Fruit fly (Drosophila melanogaster): ENCODE measurements around the gene CG4686.

Gene CG4686

DNA sequence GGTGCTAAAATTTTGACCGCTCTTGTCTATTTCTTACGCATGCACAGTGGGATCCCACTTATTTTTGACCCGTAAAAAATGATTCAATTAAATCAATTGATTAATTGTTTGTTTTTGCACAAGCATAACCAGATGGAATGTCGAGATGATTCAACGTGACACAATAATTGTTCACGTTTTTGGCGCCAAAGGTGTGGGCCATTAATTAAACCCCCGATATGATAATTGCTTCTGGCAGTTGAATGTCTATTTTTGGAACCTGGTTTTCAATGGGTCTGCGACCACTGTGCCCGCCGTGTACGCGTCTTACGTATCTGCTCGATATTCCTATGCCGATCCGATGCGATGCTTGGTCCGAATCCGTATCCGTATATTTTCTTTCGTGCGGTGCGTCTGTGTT, 27.8 kb downstream of the CG4686 start (continued):
- TF ChIP-seq CG2202 (tag; optimal IDR thresholded peaks at IDR 0.05) (peak; percentile 13), tx (GFP tag; optimal IDR thresholded peaks at IDR 0.05) (peak; percentile 42), dysf (GFP tag; IDR thresholded peaks at IDR 0.05) (peak; percentile 85), ssp (GFP tag; IDR thresholded peaks at IDR 0.05) (peak; percentile 57), BEAF-32 (GFP tag; optimal IDR thresholded peaks at IDR 0.05) (no peak), chn (GFP tag; optimal IDR thresholded peaks at IDR 0.05) (peak; percentile 38), pho (GFP tag; optimal IDR thresholded peaks at IDR 0.05) (peak; percentile 14), Max (GFP tag; optimal IDR thresholded peaks at IDR 0.05) (peak; percentile 31), CG31224 (GFP tag; IDR thresholded peaks at IDR 0.05) (0 out of 2 replicates have a peak, but pooled peaks have one; percentile 33), CG15479 (GFP tag; optimal IDR thresholded peaks at IDR 0.05) (no peak), CG11504 (tag; optimal IDR thresholded peaks at IDR 0.05) (peak; percentile 78), wor (GFP tag; IDR thresholded peaks at IDR 0.05) (0 out of 2 replicates have a peak, but pooled peaks have one; percentile 20), sim (GFP tag; IDR thresholded peaks at IDR 0.05) (no peak), Oli (tag; optimal IDR thresholded peaks at IDR 0.05) (peak; percentile 77), vnd (GFP tag; IDR thresholded peaks at IDR 0.05; ENCODE audit: partially characterized antibody) (0 out of 3 replicates have a peak, but pooled peaks have one; percentile 40), CG33557 (GFP tag; optimal IDR thresholded peaks at IDR 0.05) (peak; percentile 40), Lhr (GFP tag; optimal IDR thresholded peaks at IDR 0.05) (no peak), slbo (GFP tag; IDR thresholded peaks at IDR 0.05) (peak; percentile 69), bsh (GFP tag; optimal IDR thresholded peaks at IDR 0.05) (peak in 1 of 2 experiments; percentile 75), CG17328 (GFP tag; IDR thresholded peaks at IDR 0.05) (peak; percentile 58; the same call in 1 of the 2 replicates), chm (GFP tag; IDR thresholded peaks at IDR 0.05) (peak; percentile 75), eve (GFP tag; optimal IDR thresholded peaks at IDR 0.05) (no peak), ind (GFP tag; optimal IDR thresholded peaks at IDR 0.05) (peak; percentile 80), lov (optimal IDR thresholded peaks at IDR 0.05) (no peak), lov (GFP tag; IDR thresholded peaks at IDR 0.05) (0 out of 3 replicates have a peak, but pooled peaks have one; percentile 47), CG3065 (GFP tag; optimal IDR thresholded peaks at IDR 0.05) (no peak), CG17568 (GFP tag; optimal IDR thresholded peaks at IDR 0.05) (peak; percentile 59), CG7745 (tag; optimal IDR thresholded peaks at IDR 0.05) (no peak), CG13424 (tag; optimal IDR thresholded peaks at IDR 0.05) (peak; percentile 68), CG5953 (GFP tag; IDR thresholded peaks at IDR 0.05) (no peak), gro (GFP tag; optimal IDR thresholded peaks at IDR 0.05) (peak; percentile 26), run (tag; optimal IDR thresholded peaks at IDR 0.05) (no peak), CG11560 (tag; IDR thresholded peaks at IDR 0.05) (peak; percentile 55; the same call in 2 of the 3 replicates), CG13123 (GFP tag; optimal IDR thresholded peaks at IDR 0.05) (no peak), CG18764 (GFP tag; optimal IDR thresholded peaks at IDR 0.05) (peak; percentile 49), Rfx (GFP tag; IDR thresholded peaks at IDR 0.05) (peak; percentile 85), nerfin-1 (tag; optimal IDR thresholded peaks at IDR 0.05) (peak; percentile 59), tio (GFP tag; optimal IDR thresholded peaks at IDR 0.05) (peak; percentile 39), Ada2b (GFP tag; IDR thresholded peaks at IDR 0.05) (peak; percentile 67), odd (GFP tag; optimal IDR thresholded peaks at IDR 0.05) (peak; percentile 56), dati (GFP tag; IDR thresholded peaks at IDR 0.05) (peak; percentile 28; the same call in 1 of the 2 replicates), Stat92E (GFP tag; optimal IDR thresholded peaks at IDR 0.05) (no peak), pfk (GFP tag; optimal IDR thresholded peaks at IDR 0.05) (no peak), NC2α (GFP tag; optimal IDR thresholded peaks at IDR 0.05) (peak; percentile 37), HLH3B (GFP tag; IDR thresholded peaks at IDR 0.05) (peak; percentile 52; the same call in 1 of the 2 replicates), CG9437 (GFP tag; optimal IDR thresholded peaks at IDR 0.05) (peak; percentile 55), Atf-2 (GFP tag; optimal IDR thresholded peaks at IDR 0.05) (peak; percentile 69), abd-A (tag; optimal IDR thresholded peaks at IDR 0.05) (no peak), D19A (tag; optimal IDR thresholded peaks at IDR 0.05) (peak; percentile 67), B-H1 (GFP tag; IDR thresholded peaks at IDR 0.05) (peak; percentile 54), CG13296 (GFP tag; optimal IDR thresholded peaks at IDR 0.05) (peak; percentile 62)

Measured in whole organism, embryonic.